Worm (Caenorhabditis elegans) whole organism, midembryonic: ENCODE results near the gene srsx-29.

Source experiments
- cog-1 ChIP-seq: sonication (generic microtip); optimal IDR thresholded peaks from 2 replicates; lab custom pipeline; 2016; ENCODE audit warnings: missing genetic modification characterization, missing compliant biosample characterization
- flt-1 ChIP-seq: fragments of 200-800 bp; sonication (Bioruptor generic); IDR thresholded peaks from 2 replicates; pipeline ENCODE4 v1.3.6; 2022; ENCODE audit warnings: missing genetic modification characterization, missing compliant biosample characterization
- tab-1 ChIP-seq: fragments of 200-800 bp; sonication (Bioruptor generic); IDR thresholded peaks from 2 replicates; pipeline ENCODE4 v1.3.6; 2022; ENCODE audit warnings: missing genetic modification characterization, missing compliant biosample characterization

- no peak for TF ChIP-seq tab-1 (GFP tag; lab: Robert Waterston, UW)
- TF ChIP-seq flt-1 (GFP tag; lab: Robert Waterston, UW) = no peak
- TF ChIP-seq cog-1 (tag; lab: Kevin White, UChicago) = peak; percentile 46
These were observed 23.4 kb downstream of the srsx-29 start for ce11 chrV:10178166-10178565.
